Worm (Caenorhabditis elegans) whole organism, L1 larva: ENCODE results near the gene C49C3.11.

Experiments used
- C04F5.9 ChIP-seq: sonication (generic microtip); optimal IDR thresholded peaks from 2 replicates; lab custom pipeline; 2016; ENCODE audit warnings: missing genetic modification characterization, missing compliant biosample characterization
- Y116A8C.19 ChIP-seq: sonication (generic microtip); optimal IDR thresholded peaks from 2 replicates; lab custom pipeline; 2016; ENCODE audit warnings: missing compliant biosample characterization, missing genetic modification characterization, borderline replicate concordance
- ceh-63 ChIP-seq: fragments of 200-800 bp; sonication (Bioruptor generic); optimal IDR thresholded peaks from 2 replicates; lab custom pipeline; 2018; ENCODE audit warnings: mild to moderate bottlenecking, missing genetic modification characterization, missing compliant biosample characterization
- ceh-82 ChIP-seq, 3 experiments: fragments of 150-350 bp in 1 of 3; sonication (generic microtip) in 2 of 3; optimal IDR thresholded peaks; 2 replicates each; lab custom pipeline; 2014 to 2017; ENCODE audit warnings: missing biosample characterization in 3 of 3, missing genetic modification characterization in 3 of 3
- efl-1 ChIP-seq, 4 experiments: fragments of 150-350 bp; optimal IDR thresholded peaks in 3 of 4; peaks in 1 of 4; 1 replicate in 1 of 4; 2 replicates in 3 of 4; lab custom pipeline; 2014; ENCODE audit warnings: missing biosample characterization in 2 of 4, missing genetic modification characterization in 2 of 4, missing genetic modification reagents in 2 of 4
- elt-2 ChIP-seq: sonication (generic microtip); optimal IDR thresholded peaks from 2 replicates; lab custom pipeline; 2016; ENCODE audit warnings: missing genetic modification characterization, mild to moderate bottlenecking, inconsistent platforms, missing compliant biosample characterization, missing genetic modification reagents
- fkh-8 ChIP-seq: sonication (generic microtip); optimal IDR thresholded peaks from 2 replicates; lab custom pipeline; 2016; ENCODE audit warnings: mild to moderate bottlenecking, missing genetic modification characterization, missing compliant biosample characterization
- jun-1 ChIP-seq: fragments of 150-350 bp; optimal IDR thresholded peaks from 2 replicates; lab custom pipeline; 2014; ENCODE audit warnings: missing biosample characterization, missing genetic modification reagents, missing genetic modification characterization
- mdl-1 ChIP-seq, 2 experiments: fragments of 150-350 bp; optimal IDR thresholded peaks; 2 replicates each; lab custom pipeline; 2014 to 2017; ENCODE audit warnings: missing biosample characterization in 2 of 2, missing genetic modification characterization in 2 of 2, inconsistent platforms in 1 of 2
- nhr-11 ChIP-seq: fragments of 150-350 bp; optimal IDR thresholded peaks from 2 replicates; lab custom pipeline; 2014; ENCODE audit warnings: missing biosample characterization, missing genetic modification characterization
- nhr-28 ChIP-seq: fragments of 150-350 bp; optimal IDR thresholded peaks from 2 replicates; lab custom pipeline; 2014; ENCODE audit warnings: missing biosample characterization, missing genetic modification characterization
- nhr-71 ChIP-seq: sonication (generic microtip); optimal IDR thresholded peaks from 2 replicates; lab custom pipeline; 2016; ENCODE audit warnings: mild to moderate bottlenecking, missing genetic modification characterization, moderate library complexity, missing compliant biosample characterization
- nhr-90 ChIP-seq: sonication (generic microtip); optimal IDR thresholded peaks from 2 replicates; lab custom pipeline; 2016; ENCODE audit warnings: mild to moderate bottlenecking, missing genetic modification characterization, missing compliant biosample characterization; ENCODE audit not compliant: poor library complexity
- pax-3 ChIP-seq: fragments of 200-800 bp; sonication (Bioruptor generic); optimal IDR thresholded peaks from 2 replicates; lab custom pipeline; 2018; ENCODE audit warnings: mild to moderate bottlenecking, missing genetic modification characterization, moderate library complexity, missing compliant biosample characterization
- pqm-1 ChIP-seq: sonication (generic microtip); optimal IDR thresholded peaks from 3 replicates; lab custom pipeline; 2017; ENCODE audit warnings: missing biosample characterization, missing genetic modification characterization
- sup-37 ChIP-seq: fragments of 200-800 bp; sonication (Bioruptor generic); optimal IDR thresholded peaks from 2 replicates; lab custom pipeline; 2018; ENCODE audit warnings: mild to moderate bottlenecking, missing genetic modification characterization, missing compliant biosample characterization
- swsn-7 ChIP-seq: sonication (generic microtip); optimal IDR thresholded peaks from 2 replicates; lab custom pipeline; 2016; ENCODE audit warnings: missing genetic modification characterization, missing compliant biosample characterization
- tlp-1 ChIP-seq: fragments of 150-350 bp; optimal IDR thresholded peaks from 2 replicates; lab custom pipeline; 2014; ENCODE audit warnings: missing biosample characterization, missing genetic modification characterization
- unc-86 ChIP-seq: sonication (generic microtip); optimal IDR thresholded peaks from 2 replicates; lab custom pipeline; 2016; ENCODE audit warnings: missing genetic modification characterization, missing compliant biosample characterization
- ztf-4 ChIP-seq: fragments of 150-350 bp; optimal IDR thresholded peaks from 2 replicates; lab custom pipeline; 2014; ENCODE audit warnings: missing biosample characterization, missing genetic modification characterization

C49C3.11 gene

ce11 chrIV:17382029-17382428 lies 38.4 kb downstream of the C49C3.11 start, which contains the start of gene C30H6.8:
Gene C30H6.8, plus strand, starts transcription at chrIV:17382329.
- no peak for TF ChIP-seq pqm-1 (tag; lab: Kevin White, UChicago)
- TF ChIP-seq, all 84 proteins: peak for 0

ce11 chrIV:17383046-17383445 lies 39.5 kb downstream of the C49C3.11 start, which contains the start of gene C30H6.12:
Gene C30H6.12, plus strand, starts transcription at chrIV:17383346.
- TF ChIP-seq swsn-7 (tag; lab: Kevin White, UChicago): no peak
- TF ChIP-seq pax-3 (tag; lab: Kevin White, UChicago): no peak
- TF ChIP-seq C04F5.9 (tag; lab: Kevin White, UChicago): no peak
- TF ChIP-seq ceh-82 (tag; optimal IDR thresholded peaks at IDR 0.05; lab: Kevin White, UChicago): no peak
- TF ChIP-seq pqm-1 (tag; lab: Kevin White, UChicago): no peak
- no peak for TF ChIP-seq tlp-1 (tag; lab: Kevin White, UChicago)
- TF ChIP-seq nhr-11 (tag; lab: Kevin White, UChicago): no peak
- TF ChIP-seq Y116A8C.19 (tag; lab: Kevin White, UChicago): no peak
- no peak for TF ChIP-seq fkh-8
- TF ChIP-seq ztf-4: no peak
- TF ChIP-seq mdl-1 (tag; optimal IDR thresholded peaks at IDR 0.05; lab: Kevin White, UChicago): no peak
- no peak for TF ChIP-seq sup-37 (GFP tag; lab: Kevin White, UChicago)
- no peak for TF ChIP-seq nhr-90
- TF ChIP-seq efl-1 (optimal IDR thresholded peaks at IDR 0.05; lab: Kevin White, UChicago): no peak
- TF ChIP-seq efl-1 (GFP tag; optimal IDR thresholded peaks at IDR 0.05 in 1 of 2; lab: Kevin White, UChicago): no peak
- TF ChIP-seq unc-86 (tag; lab: Kevin White, UChicago): no peak
- no peak for TF ChIP-seq nhr-28

ce11 chrIV:17387442-17387967 lies 43.9 kb downstream of the C49C3.11 start, which contains the start of gene T02D1.8:
Gene T02D1.8, minus strand, starts transcription at chrIV:17387492.
- peak; percentile 55 for TF ChIP-seq elt-2 (tag; lab: Kevin White, UChicago)
- no peak for TF ChIP-seq swsn-7 (tag; lab: Kevin White, UChicago)
- TF ChIP-seq nhr-71 (tag; lab: Kevin White, UChicago): peak; percentile 22
- TF ChIP-seq jun-1 (tag; lab: Kevin White, UChicago): no peak
- no peak for TF ChIP-seq ceh-63
